Worm (Caenorhabditis elegans): ENCODE data around the gene Y41E3.8.

Y41E3.8 gene

DNA sequence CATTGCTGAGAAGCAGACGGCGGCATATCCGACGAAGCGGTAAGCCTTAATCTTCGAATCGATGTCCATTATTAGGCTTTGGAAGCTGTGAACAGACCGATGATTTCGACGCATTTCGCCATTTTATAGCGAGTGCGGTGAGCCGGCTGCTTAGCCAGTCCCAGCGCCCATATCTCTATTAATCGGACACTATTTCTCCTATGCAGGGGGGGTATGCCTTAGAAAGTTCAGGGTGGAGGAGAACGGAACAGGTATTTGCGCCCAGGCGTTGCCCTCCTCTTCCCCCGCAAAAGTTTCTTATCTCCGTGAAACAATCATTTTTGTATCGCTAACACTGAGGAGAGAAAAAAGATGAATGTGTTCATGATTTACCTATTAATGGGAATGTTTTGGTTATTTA is 42.1 kb downstream of the Y41E3.8 start, which contains the start of gene dpy-4 (continued):
- no peak for TF ChIP-seq fkh-4 (tag; optimal IDR thresholded peaks at IDR 0.05; ENCODE audit: borderline replicate concordance)

DNA sequence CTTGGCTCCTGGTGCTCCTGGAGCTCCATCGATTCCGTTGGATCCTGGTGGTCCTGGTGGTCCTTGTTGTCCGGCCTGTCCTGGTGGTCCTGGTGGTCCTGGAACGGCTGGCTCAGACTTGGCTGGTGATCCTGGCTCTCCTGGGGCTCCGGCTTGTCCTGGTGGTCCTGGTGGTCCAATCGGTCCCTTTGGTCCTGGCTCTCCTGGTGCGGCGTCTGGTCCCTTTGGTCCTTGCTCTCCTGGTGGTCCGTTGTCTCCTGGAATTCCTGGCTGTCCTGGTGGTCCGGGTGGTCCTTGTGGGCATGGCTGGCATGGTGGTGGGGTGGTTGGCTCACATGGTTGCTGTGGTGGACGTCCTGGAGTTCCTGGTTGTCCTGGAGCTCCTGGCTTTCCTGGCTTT is 42.9 kb downstream of the Y41E3.8 start:
- TF ChIP-seq efl-1 (optimal IDR thresholded peaks at IDR 0.05) (no peak), efl-1 (GFP tag; optimal IDR thresholded peaks at IDR 0.05 in 1 of 2) (peak in 1 of 2 experiments; percentile 37), isw-1 (GFP tag; IDR thresholded peaks at IDR 0.05) (no peak), ceh-8 (GFP tag; optimal IDR thresholded peaks at IDR 0.05) (no peak), C34B4.2 (tag; optimal IDR thresholded peaks at IDR 0.05) (no peak), nhr-77 (tag; optimal IDR thresholded peaks at IDR 0.05) (no peak), rnt-1 (tag; optimal IDR thresholded peaks at IDR 0.05) (no peak)

DNA sequence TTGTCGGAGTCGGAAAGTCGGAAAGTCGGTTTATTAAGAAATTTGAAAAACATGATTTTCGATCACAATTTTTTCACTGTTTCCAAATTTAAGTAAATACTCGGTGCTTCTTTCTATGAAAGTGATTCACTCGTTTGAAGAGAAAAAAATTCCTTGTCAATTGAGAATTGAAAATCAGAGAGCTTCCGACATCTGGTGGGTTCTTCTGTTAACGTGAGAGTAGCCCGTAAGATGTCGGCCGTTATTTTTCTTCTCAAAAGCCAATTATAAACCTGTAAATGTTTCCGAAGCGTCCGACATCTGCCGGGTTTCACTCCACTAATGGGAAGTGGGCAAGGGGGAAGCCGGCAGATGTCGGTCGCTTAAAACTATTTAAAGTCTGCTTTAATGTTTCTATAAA is 43.8 kb downstream of the Y41E3.8 start:
- TF ChIP-seq egl-27 (tag; optimal IDR thresholded peaks at IDR 0.05) (no peak), Y116A8C.19 (tag; optimal IDR thresholded peaks at IDR 0.05; ENCODE audit: borderline replicate concordance) (no peak), ceh-88 (GFP tag; IDR thresholded peaks at IDR 0.05) (no peak), swsn-7 (tag; optimal IDR thresholded peaks at IDR 0.05) (no peak), jun-1 (tag; optimal IDR thresholded peaks at IDR 0.05) (peak; percentile 21)

DNA sequence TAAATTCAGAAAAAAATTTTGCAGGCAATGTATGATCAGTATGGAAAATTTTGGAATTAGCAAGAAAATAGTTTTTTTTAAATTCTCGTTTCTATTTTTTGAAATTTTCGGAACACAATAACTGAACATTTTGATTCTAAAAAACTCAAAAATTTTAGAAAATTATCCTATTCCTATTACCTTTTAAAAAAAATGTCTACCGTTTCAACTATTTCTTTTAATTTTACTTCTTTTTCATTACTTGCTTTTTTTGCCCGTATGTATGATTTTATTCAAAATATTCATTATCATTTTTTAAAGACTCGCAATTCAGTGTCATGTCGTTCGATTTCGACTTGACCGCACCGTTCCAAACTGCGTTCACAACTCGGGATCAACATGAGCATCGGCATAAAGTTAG is 47.5 kb downstream of the Y41E3.8 start, which contains the start of gene atln-2:
Gene atln-2 (plus strand): TSS at position 301 of the 400 bp plus-strand sequence.
- no peak for TF ChIP-seq lin-15B (tag; optimal IDR thresholded peaks at IDR 0.05)
- no peak for TF ChIP-seq vab-15 (tag; optimal IDR thresholded peaks at IDR 0.05)
- no peak for TF ChIP-seq lin-35 (GFP tag; optimal IDR thresholded peaks at IDR 0.05)
- TF ChIP-seq efl-1 (optimal IDR thresholded peaks at IDR 0.05), result no peak
- TF ChIP-seq efl-1 (GFP tag; optimal IDR thresholded peaks at IDR 0.05 in 1 of 2), result peak in 1 of 2 experiments; percentile 57
- TF ChIP-seq zip-4 (GFP tag; optimal IDR thresholded peaks at IDR 0.05), result no peak

Data from whole organism, L1 larva.